Fruit fly (Drosophila melanogaster) whole organism, wandering third instar larva: ENCODE data around the gene CG31230.

Source experiments
- Abd-B ChIP-seq: fragments of >200 bp; optimal IDR thresholded peaks from 2 replicates; lab custom pipeline; 2017; ENCODE audit warnings: missing biosample characterization, missing genetic modification characterization
- CrebA ChIP-seq: fragments of 200-800 bp; sonication (Bioruptor generic); optimal IDR thresholded peaks from 2 replicates; lab custom pipeline; 2016; ENCODE audit warnings: missing biosample characterization, mild to moderate bottlenecking, missing genetic modification characterization, borderline replicate concordance
- Dfd ChIP-seq: fragments of >200 bp; optimal IDR thresholded peaks from 2 replicates; lab custom pipeline; 2017; ENCODE audit warnings: missing biosample characterization, missing genetic modification characterization
- Dif ChIP-seq: fragments of 200-275, 200-300 bp; sonication (Bioruptor generic); optimal IDR thresholded peaks from 2 replicates; lab custom pipeline; 2018; ENCODE audit warnings: missing biosample characterization, missing genetic modification characterization; ENCODE audit not compliant: partially characterized antibody
- GATAd ChIP-seq: sonication (Bioruptor generic); optimal IDR thresholded peaks from 2 replicates; lab custom pipeline; 2016; ENCODE audit warnings: missing biosample characterization, missing genetic modification characterization
- HLH106 ChIP-seq: fragments of 200-800 bp; optimal IDR thresholded peaks from 3 replicates; lab custom pipeline; 2019; ENCODE audit warnings: missing biosample characterization, mild to moderate bottlenecking, missing genetic modification characterization, moderate library complexity
- Hnf4 ChIP-seq: fragments of 200-800 bp; sonication (Bioruptor generic); optimal IDR thresholded peaks from 2 replicates; lab custom pipeline; 2016; ENCODE audit warnings: missing biosample characterization, mild to moderate bottlenecking, missing genetic modification characterization
- Hr78 ChIP-seq: fragments of >200 bp; optimal IDR thresholded peaks from 2 replicates; lab custom pipeline; 2017; ENCODE audit warnings: missing biosample characterization, missing genetic modification characterization
- Hr83 ChIP-seq: fragments of 200-300 bp; sonication (Bioruptor generic); optimal IDR thresholded peaks from 2 replicates; lab custom pipeline; 2016; ENCODE audit warnings: missing biosample characterization, mild to moderate bottlenecking, missing genetic modification characterization, moderate library complexity; ENCODE audit not compliant: poor library complexity, severe bottlenecking
- Jra ChIP-seq: sonication (Bioruptor generic); optimal IDR thresholded peaks from 2 replicates; lab custom pipeline; 2016; ENCODE audit warnings: missing biosample characterization, missing genetic modification characterization
- Mio ChIP-seq: sonication (Bioruptor generic); optimal IDR thresholded peaks from 2 replicates; lab custom pipeline; 2016; ENCODE audit warnings: missing biosample characterization, missing genetic modification characterization
- Myc ChIP-seq: fragments of >200 bp; optimal IDR thresholded peaks from 2 replicates; lab custom pipeline; 2017
- N ChIP-seq: fragments of >200 bp; optimal IDR thresholded peaks from 2 replicates; lab custom pipeline; 2018; ENCODE audit warnings: missing biosample characterization, missing external identifiers, missing genetic modification characterization
- OdsH ChIP-seq: fragments of 200-800 bp; sonication (Bioruptor generic); optimal IDR thresholded peaks from 2 replicates; lab custom pipeline; 2016; ENCODE audit warnings: missing biosample characterization, mild to moderate bottlenecking, missing genetic modification characterization
- Rel ChIP-seq, 2 experiments: fragments of 200-800 bp; sonication (Bioruptor generic) in 1 of 2; optimal IDR thresholded peaks; 2 replicates in 1 of 2; 3 replicates in 1 of 2; lab custom pipeline; 2016 to 2019; ENCODE audit warnings: mild to moderate bottlenecking in 2 of 2, missing biosample characterization in 2 of 2, missing genetic modification characterization in 2 of 2, moderate library complexity in 1 of 2
- Sp1 ChIP-seq: fragments of 200-800 bp; sonication (Bioruptor generic); optimal IDR thresholded peaks from 3 replicates; lab custom pipeline; 2019; ENCODE audit warnings: missing biosample characterization, mild to moderate bottlenecking, missing genetic modification characterization, moderate library complexity
- br ChIP-seq: fragments of 200-800 bp; sonication (Bioruptor generic); optimal IDR thresholded peaks from 2 replicates; lab custom pipeline; 2016; ENCODE audit warnings: missing biosample characterization, missing genetic modification characterization
- brk ChIP-seq: fragments of 200-800 bp; sonication (Bioruptor generic); optimal IDR thresholded peaks from 2 replicates; lab custom pipeline; 2016; ENCODE audit warnings: missing biosample characterization, mild to moderate bottlenecking, missing genetic modification characterization
- dl ChIP-seq, 2 experiments: fragments of 175-275, 200-275 bp in 1 of 2; fragments of 200-275 bp in 1 of 2; sonication (Bioruptor generic); optimal IDR thresholded peaks; lab custom pipeline; 2018; ENCODE audit warnings: mild to moderate bottlenecking in 2 of 2, missing biosample characterization in 2 of 2, missing genetic modification characterization in 2 of 2, moderate library complexity in 2 of 2; ENCODE audit not compliant: partially characterized antibody in 2 of 2, insufficient read depth in 1 of 2
- dmrt93B ChIP-seq: fragments of 200-800 bp; sonication (Bioruptor generic); optimal IDR thresholded peaks from 2 replicates; lab custom pipeline; 2018; ENCODE audit warnings: missing biosample characterization, mild to moderate bottlenecking, missing genetic modification characterization
- dsf ChIP-seq: sonication (Bioruptor generic); optimal IDR thresholded peaks from 2 replicates; lab custom pipeline; 2016; ENCODE audit warnings: missing biosample characterization, missing genetic modification characterization, borderline replicate concordance
- ey ChIP-seq: fragments of 200-800 bp; sonication (Bioruptor generic); optimal IDR thresholded peaks from 2 replicates; lab custom pipeline; 2016; ENCODE audit warnings: missing biosample characterization, missing genetic modification characterization
- foxo ChIP-seq, 2 experiments: fragments of 200-800 bp; sonication (Bioruptor generic); optimal IDR thresholded peaks; 2 replicates in 1 of 2; 3 replicates in 1 of 2; lab custom pipeline; 2016 to 2017; ENCODE audit warnings: missing biosample characterization in 2 of 2, missing genetic modification characterization in 2 of 2
- h ChIP-seq: fragments of 200-800 bp; sonication (Bioruptor generic); optimal IDR thresholded peaks from 3 replicates; lab custom pipeline; 2016; ENCODE audit warnings: missing biosample characterization, mild to moderate bottlenecking, missing genetic modification characterization
- jim ChIP-seq: fragments of 175-275, 200-325 bp; sonication (Bioruptor generic); optimal IDR thresholded peaks from 2 replicates; lab custom pipeline; 2016; ENCODE audit warnings: missing biosample characterization, mild to moderate bottlenecking, missing genetic modification characterization
- lola ChIP-seq: fragments of >200 bp; optimal IDR thresholded peaks from 2 replicates; lab custom pipeline; 2017; ENCODE audit warnings: missing biosample characterization, missing genetic modification characterization
- pan ChIP-seq: fragments of >200 bp; optimal IDR thresholded peaks from 2 replicates; lab custom pipeline; 2017
- psq ChIP-seq: fragments of 200-800 bp; sonication (Bioruptor generic); optimal IDR thresholded peaks from 3 replicates; lab custom pipeline; 2017; ENCODE audit warnings: missing biosample characterization, mild to moderate bottlenecking, missing genetic modification characterization, moderate library complexity
- rgr ChIP-seq: fragments of 200-800 bp; sonication (Bioruptor generic); optimal IDR thresholded peaks from 3 replicates; lab custom pipeline; 2016; ENCODE audit warnings: missing biosample characterization, mild to moderate bottlenecking, missing genetic modification characterization
- sage ChIP-seq: fragments of 200-800 bp; sonication (Bioruptor generic); optimal IDR thresholded peaks from 2 replicates; lab custom pipeline; 2016; ENCODE audit warnings: missing biosample characterization, mild to moderate bottlenecking, missing genetic modification characterization
- sv ChIP-seq: fragments of 200-800 bp; sonication (Bioruptor generic); optimal IDR thresholded peaks from 3 replicates; lab custom pipeline; 2016; ENCODE audit warnings: missing biosample characterization, missing genetic modification characterization
- tai ChIP-seq: sonication (Bioruptor generic); optimal IDR thresholded peaks from 2 replicates; lab custom pipeline; 2016; ENCODE audit warnings: missing biosample characterization, missing genetic modification characterization
- usp ChIP-seq: fragments of >200 bp; optimal IDR thresholded peaks from 2 replicates; lab custom pipeline; 2017; ENCODE audit warnings: missing biosample characterization, missing genetic modification characterization
- woc ChIP-seq: sonication (Bioruptor generic); optimal IDR thresholded peaks from 2 replicates; lab custom pipeline; 2016; ENCODE audit warnings: missing biosample characterization, mild to moderate bottlenecking, missing genetic modification characterization

The CG31230 gene

dm6 chr3R:18703514-18703913 lies 32.0 kb downstream of the CG31230 start:
- TF ChIP-seq Mio (no peak), br (GFP tag; lab: Kevin White, UChicago) (no peak), h (GFP tag; lab: Kevin White, UChicago) (no peak), GATAd (GFP tag; lab: Kevin White, UChicago) (no peak), jim (GFP tag; lab: Kevin White, UChicago) (no peak), rgr (GFP tag; lab: Kevin White, UChicago) (no peak), lola (no peak), dmrt93B (GFP tag; lab: Kevin White, UChicago) (no peak), HLH106 (tag; lab: Kevin White, UChicago) (no peak), dl (GFP tag; optimal IDR thresholded peaks at IDR 0.05; lab: Kevin White, UChicago; ENCODE audit: insufficient read depth in 1 of 2, partially characterized antibody in 2 of 2) (no peak), Dfd (GFP tag; lab: Kevin White, UChicago) (no peak), brk (no peak), pan (no peak), woc (no peak)
- TF ChIP-seq, all 38 proteins: peak for 0

- no peak for TF ChIP-seq tai (GFP tag; lab: Kevin White, UChicago)
- no peak for TF ChIP-seq h (GFP tag; lab: Kevin White, UChicago)
- TF ChIP-seq Abd-B (GFP tag; lab: Kevin White, UChicago), result no peak
- TF ChIP-seq ey (GFP tag; lab: Kevin White, UChicago), result no peak
- TF ChIP-seq HLH106 (tag; lab: Kevin White, UChicago), result no peak
- TF ChIP-seq lola, result no peak
- TF ChIP-seq N (GFP tag; lab: Kevin White, UChicago), result no peak
- TF ChIP-seq Hr83, result no peak
- no peak for TF ChIP-seq Myc (lab: Kevin White, UChicago)
- TF ChIP-seq brk, result no peak
- TF ChIP-seq Jra (GFP tag; lab: Kevin White, UChicago), result no peak
- TF ChIP-seq usp (GFP tag; lab: Kevin White, UChicago), result no peak
- TF ChIP-seq Sp1 (GFP tag; lab: Kevin White, UChicago), result no peak
- no peak for TF ChIP-seq Dif
Observed at dm6 chr3R:18705150-18705549, 33.7 kb downstream of the CG31230 start, which contains the start of the genes ChAT and VAChT. ChAT (plus strand) TSS chr3R:18705501. VAChT (plus strand) TSS chr3R:18705501.

- no peak for TF ChIP-seq rgr (GFP tag; lab: Kevin White, UChicago)
- TF ChIP-seq psq (GFP tag; lab: Kevin White, UChicago), result no peak
- TF ChIP-seq lola, result no peak
- no peak for TF ChIP-seq dl (GFP tag; optimal IDR thresholded peaks at IDR 0.05; lab: Kevin White, UChicago; ENCODE audit: insufficient read depth in 1 of 2, partially characterized antibody in 2 of 2)
- no peak for TF ChIP-seq Jra (GFP tag; lab: Kevin White, UChicago)
- TF ChIP-seq dsf (GFP tag; lab: Kevin White, UChicago), result no peak
- TF ChIP-seq ey (GFP tag; lab: Kevin White, UChicago), result no peak
- no peak for TF ChIP-seq br (GFP tag; lab: Kevin White, UChicago)
- TF ChIP-seq Mio, result no peak
- no peak for TF ChIP-seq foxo (GFP tag; optimal IDR thresholded peaks at IDR 0.05; lab: Kevin White, UChicago)
Observed at dm6 chr3R:18706289-18706688, 34.8 kb downstream of the CG31230 start.

dm6 chr3R:18707492-18707891 lies 36.0 kb downstream of the CG31230 start:
- TF ChIP-seq Abd-B (GFP tag; lab: Kevin White, UChicago), result no peak
- no peak for TF ChIP-seq sage (GFP tag; lab: Kevin White, UChicago)
- TF ChIP-seq Sp1 (GFP tag; lab: Kevin White, UChicago), result no peak
- TF ChIP-seq woc, result no peak
- no peak for TF ChIP-seq ey (GFP tag; lab: Kevin White, UChicago)
- no peak for TF ChIP-seq N (GFP tag; lab: Kevin White, UChicago)
- TF ChIP-seq Hnf4 (GFP tag; lab: Kevin White, UChicago), result no peak
- no peak for TF ChIP-seq Hr78 (GFP tag; lab: Kevin White, UChicago)
- TF ChIP-seq CrebA (GFP tag; lab: Kevin White, UChicago), result no peak
- TF ChIP-seq dmrt93B (GFP tag; lab: Kevin White, UChicago), result no peak
- no peak for TF ChIP-seq rgr (GFP tag; lab: Kevin White, UChicago)
- TF ChIP-seq Rel (GFP tag; optimal IDR thresholded peaks at IDR 0.05; lab: Kevin White, UChicago), result no peak
- TF ChIP-seq Rel (tag; optimal IDR thresholded peaks at IDR 0.05; lab: Kevin White, UChicago), result no peak
- TF ChIP-seq OdsH (GFP tag; lab: Kevin White, UChicago), result no peak
- TF ChIP-seq sv (GFP tag; lab: Kevin White, UChicago), result no peak
- TF ChIP-seq br (GFP tag; lab: Kevin White, UChicago), result no peak
